Fruit fly (Drosophila melanogaster) whole organism, embryonic: ENCODE results near the gene rogdi.

ENCODE experiments used
- Adf1 ChIP-seq: fragments of 200-800 bp; sonication (Bioruptor generic); IDR thresholded peaks from 2 replicates; pipeline ENCODE4 v1.3.6; 2022; ENCODE audit warnings: missing biosample characterization, missing genetic modification characterization
- Bgb ChIP-seq: fragments of 200-800 bp; sonication (Bioruptor generic); IDR thresholded peaks from 2 replicates; pipeline ENCODE4 v1.3.6; 2022; ENCODE audit warnings: missing biosample characterization, missing genetic modification characterization; ENCODE audit not compliant: partially characterized antibody
- BtbVII ChIP-seq: fragments of 200-800 bp; sonication (Bioruptor generic); optimal IDR thresholded peaks from 3 replicates; lab custom pipeline; 2017; ENCODE audit warnings: missing biosample characterization, mild to moderate bottlenecking, missing genetic modification characterization
- CG11085 ChIP-seq: fragments of 200-800 bp; sonication (Bioruptor generic); IDR thresholded peaks from 2 replicates; pipeline ENCODE4 v1.3.6; 2022; ENCODE audit warnings: missing biosample characterization, missing genetic modification characterization
- CG11456 ChIP-seq: fragments of 200-800 bp; sonication (Bioruptor generic); IDR thresholded peaks from 3 replicates; pipeline ENCODE4 v1.3.6; 2022; ENCODE audit warnings: missing biosample characterization, missing genetic modification characterization
- CG15479 ChIP-seq: fragments of 200-800 bp; sonication (Bioruptor generic); optimal IDR thresholded peaks from 3 replicates; lab custom pipeline; 2019; ENCODE audit warnings: missing biosample characterization, mild to moderate bottlenecking, missing genetic modification characterization, moderate library complexity
- CG15514 ChIP-seq: fragments of 200-800 bp; sonication (Bioruptor generic); optimal IDR thresholded peaks from 3 replicates; lab custom pipeline; 2017; ENCODE audit warnings: missing biosample characterization, missing genetic modification characterization, mild to moderate bottlenecking, moderate library complexity, missing genetic modification reagents
- CG17912 ChIP-seq: fragments of 200-800 bp; sonication (Bioruptor generic); optimal IDR thresholded peaks from 2 replicates; lab custom pipeline; 2018; ENCODE audit warnings: missing biosample characterization, mild to moderate bottlenecking, missing genetic modification characterization
- CG18599 ChIP-seq: fragments of 200-800 bp; sonication (Bioruptor generic); optimal IDR thresholded peaks from 3 replicates; lab custom pipeline; 2017; ENCODE audit warnings: missing biosample characterization, missing genetic modification characterization, mild to moderate bottlenecking, moderate library complexity, missing genetic modification reagents
- CG30020 ChIP-seq: fragments of 200-800 bp; optimal IDR thresholded peaks from 2 replicates; lab custom pipeline; 2019; ENCODE audit warnings: missing biosample characterization, mild to moderate bottlenecking, missing genetic modification characterization, moderate library complexity
- CG34422 ChIP-seq: fragments of 200-800 bp; sonication (Bioruptor generic); IDR thresholded peaks from 3 replicates; pipeline ENCODE4 v1.3.6; 2022; ENCODE audit warnings: missing biosample characterization, missing genetic modification characterization
- CG43689 ChIP-seq: fragments of 200-800 bp; sonication (Bioruptor generic); IDR thresholded peaks from 2 replicates; pipeline ENCODE4 v1.3.6; 2022; ENCODE audit warnings: missing biosample characterization, missing genetic modification characterization
- CG6689 ChIP-seq: fragments of 200-800 bp; sonication (Bioruptor generic); IDR thresholded peaks from 2 replicates; pipeline ENCODE4 v1.3.6; 2022; ENCODE audit warnings: missing biosample characterization, missing genetic modification characterization
- CG6791 ChIP-seq: fragments of 200-800 bp; sonication (Bioruptor generic); IDR thresholded peaks from 3 replicates; pipeline ENCODE4 v1.3.6; 2022; ENCODE audit warnings: missing biosample characterization, missing genetic modification characterization; ENCODE audit not compliant: partially characterized antibody
- CG7357 ChIP-seq: fragments of 200-800 bp; sonication (Bioruptor generic); IDR thresholded peaks from 3 replicates; pipeline ENCODE4 v1.3.6; 2022; ENCODE audit warnings: missing biosample characterization, missing genetic modification characterization
- CG7556 ChIP-seq: fragments of 200-800 bp; sonication (Bioruptor generic); optimal IDR thresholded peaks from 2 replicates; lab custom pipeline; 2017; ENCODE audit warnings: missing biosample characterization, mild to moderate bottlenecking, missing genetic modification characterization
- CG9609 ChIP-seq: fragments of 200-800 bp; sonication (Bioruptor generic); optimal IDR thresholded peaks from 3 replicates; lab custom pipeline; 2016; ENCODE audit warnings: missing biosample characterization, missing genetic modification characterization
- CG9797 ChIP-seq: fragments of 200-800 bp; sonication (Bioruptor generic); optimal IDR thresholded peaks from 3 replicates; lab custom pipeline; 2018; ENCODE audit warnings: missing biosample characterization, mild to moderate bottlenecking, missing genetic modification characterization
- Camta ChIP-seq: fragments of 200-800 bp; sonication (Bioruptor generic); optimal IDR thresholded peaks from 2 replicates; lab custom pipeline; 2016; ENCODE audit warnings: missing biosample characterization, missing genetic modification characterization
- Dp ChIP-seq: fragments of 200-800 bp; sonication (Bioruptor generic); optimal IDR thresholded peaks from 2 replicates; lab custom pipeline; 2018; ENCODE audit warnings: missing biosample characterization, mild to moderate bottlenecking, missing genetic modification characterization, moderate library complexity
- E2f1 ChIP-seq: fragments of 200-800 bp; sonication (Bioruptor generic); IDR thresholded peaks from 2 replicates; pipeline ENCODE4 v1.3.6; 2022; ENCODE audit warnings: missing biosample characterization, missing genetic modification characterization
- Elba2 ChIP-seq: fragments of 200-800 bp; sonication (Bioruptor generic); optimal IDR thresholded peaks from 3 replicates; lab custom pipeline; 2016; ENCODE audit warnings: missing biosample characterization, missing genetic modification characterization
- Fer2 ChIP-seq: fragments of 200-800 bp; sonication (Bioruptor generic); optimal IDR thresholded peaks from 2 replicates; lab custom pipeline; 2018; ENCODE audit warnings: missing biosample characterization, mild to moderate bottlenecking, missing genetic modification characterization, moderate library complexity
- HLHmδ ChIP-seq: fragments of 200-800 bp; sonication (Bioruptor generic); optimal IDR thresholded peaks from 2 replicates; lab custom pipeline; 2018; ENCODE audit warnings: missing biosample characterization, mild to moderate bottlenecking, missing genetic modification characterization, moderate library complexity
- HmgD ChIP-seq: fragments of 200-800 bp; sonication (Bioruptor generic); optimal IDR thresholded peaks from 3 replicates; lab custom pipeline; 2016; ENCODE audit warnings: missing biosample characterization, missing genetic modification characterization
- Hr39 ChIP-seq: fragments of >200 bp; optimal IDR thresholded peaks from 2 replicates; lab custom pipeline; 2017
- Lhr ChIP-seq: fragments of 200-800 bp; sonication (Bioruptor generic); optimal IDR thresholded peaks from 3 replicates; lab custom pipeline; 2017; ENCODE audit warnings: mild to moderate bottlenecking, missing biosample characterization, missing genetic modification reagents, missing genetic modification characterization
- Med ChIP-seq: fragments of 200-800 bp; sonication (Bioruptor generic); peaks from one replicate; lab custom pipeline; 2016; ENCODE audit warnings: missing biosample characterization, missing genetic modification characterization, mild to moderate bottlenecking, inconsistent platforms, moderate library complexity
- Ravus ChIP-seq: fragments of 200-800 bp; sonication (Bioruptor generic); IDR thresholded peaks from 2 replicates; pipeline ENCODE4 v1.3.6; 2022; ENCODE audit warnings: missing biosample characterization, missing genetic modification characterization
- Rx ChIP-seq: fragments of 200-800 bp; sonication (Bioruptor generic); IDR thresholded peaks from 2 replicates; pipeline ENCODE4 v1.3.6; 2022; ENCODE audit warnings: missing biosample characterization, missing genetic modification characterization
- Six4 ChIP-seq: fragments of 200-800 bp; sonication (Bioruptor generic); optimal IDR thresholded peaks from 2 replicates; lab custom pipeline; 2016; ENCODE audit warnings: missing biosample characterization, missing genetic modification characterization
- Spps ChIP-seq: fragments of 200-800 bp; sonication (Bioruptor generic); optimal IDR thresholded peaks from 2 replicates; lab custom pipeline; 2018; ENCODE audit warnings: missing biosample characterization, mild to moderate bottlenecking, missing genetic modification characterization
- TFAM ChIP-seq: fragments of 200-800 bp; sonication (Bioruptor generic); optimal IDR thresholded peaks from 2 replicates; lab custom pipeline; 2017; ENCODE audit warnings: missing biosample characterization, missing genetic modification characterization, inconsistent platforms
- Taf1 ChIP-seq: fragments of 200-800 bp; sonication (Bioruptor generic); IDR thresholded peaks from 2 replicates; pipeline ENCODE4 v1.3.6; 2022; ENCODE audit warnings: missing biosample characterization, missing genetic modification characterization
- bbx ChIP-seq: fragments of 200-800 bp; sonication (Bioruptor generic); IDR thresholded peaks from 2 replicates; pipeline ENCODE4 v1.3.6; 2022; ENCODE audit warnings: missing biosample characterization, missing genetic modification characterization; ENCODE audit not compliant: partially characterized antibody
- caup ChIP-seq: fragments of 200-800 bp; sonication (Bioruptor generic); optimal IDR thresholded peaks from 3 replicates; lab custom pipeline; 2017; ENCODE audit warnings: missing biosample characterization, mild to moderate bottlenecking, missing genetic modification characterization, moderate library complexity; ENCODE audit not compliant: severe bottlenecking
- crc ChIP-seq: fragments of 200-800 bp; sonication (Bioruptor generic); optimal IDR thresholded peaks from 2 replicates; lab custom pipeline; 2016; ENCODE audit warnings: missing biosample characterization, missing genetic modification characterization
- ems ChIP-seq: fragments of 200-800 bp; sonication (Bioruptor generic); optimal IDR thresholded peaks from 3 replicates; lab custom pipeline; 2016; ENCODE audit warnings: missing biosample characterization, missing genetic modification characterization
- fd3F ChIP-seq: fragments of 200-800 bp; sonication (Bioruptor generic); optimal IDR thresholded peaks from 2 replicates; lab custom pipeline; 2018; ENCODE audit warnings: missing biosample characterization, mild to moderate bottlenecking, missing genetic modification characterization, moderate library complexity
- grau ChIP-seq: fragments of 200-800 bp; optimal IDR thresholded peaks from 3 replicates; lab custom pipeline; 2019; ENCODE audit warnings: missing biosample characterization, mild to moderate bottlenecking, missing genetic modification characterization, moderate library complexity
- grn ChIP-seq: fragments of 200-800 bp; sonication (Bioruptor generic); optimal IDR thresholded peaks from 3 replicates; lab custom pipeline; 2017; ENCODE audit warnings: missing biosample characterization, missing genetic modification characterization
- hth ChIP-seq: fragments of >200 bp; optimal IDR thresholded peaks from 2 replicates; lab custom pipeline; 2017; ENCODE audit warnings: inconsistent platforms
- jigr1 ChIP-seq: fragments of 200-800 bp; sonication (Bioruptor generic); IDR thresholded peaks from 3 replicates; pipeline ENCODE4 v1.3.6; 2022; ENCODE audit warnings: missing biosample characterization, missing genetic modification characterization
- kah ChIP-seq: fragments of 200-800 bp; sonication (Bioruptor generic); optimal IDR thresholded peaks from 2 replicates; lab custom pipeline; 2018; ENCODE audit warnings: missing biosample characterization, mild to moderate bottlenecking, missing genetic modification characterization
- lab ChIP-seq: fragments of 200-800 bp; sonication (Bioruptor generic); optimal IDR thresholded peaks from 3 replicates; lab custom pipeline; 2017; ENCODE audit warnings: missing biosample characterization, missing genetic modification characterization, mild to moderate bottlenecking, moderate library complexity, missing genetic modification reagents
- mam ChIP-seq: fragments of 200-800 bp; sonication (Bioruptor generic); optimal IDR thresholded peaks from 3 replicates; lab custom pipeline; 2016; ENCODE audit warnings: missing biosample characterization, missing genetic modification characterization
- psq ChIP-seq: fragments of 200-800 bp; sonication (Bioruptor generic); optimal IDR thresholded peaks from 2 replicates; lab custom pipeline; 2017; ENCODE audit warnings: missing biosample characterization, missing genetic modification characterization
- ranshi ChIP-seq: fragments of 200-800 bp; sonication (Bioruptor generic); IDR thresholded peaks from 2 replicates; pipeline ENCODE4 v1.3.6; 2022; ENCODE audit warnings: missing biosample characterization, missing genetic modification characterization
- sd ChIP-seq: fragments of 200-800 bp; sonication (Bioruptor generic); optimal IDR thresholded peaks from 3 replicates; lab custom pipeline; 2018; ENCODE audit warnings: missing biosample characterization, mild to moderate bottlenecking, missing genetic modification characterization, moderate library complexity
- sisA ChIP-seq: fragments of 200-800 bp; sonication (Bioruptor generic); IDR thresholded peaks from 2 replicates; pipeline ENCODE4 v1.3.6; 2022; ENCODE audit warnings: missing biosample characterization, missing genetic modification characterization
- slou ChIP-seq: fragments of 200-800 bp; sonication (Bioruptor generic); optimal IDR thresholded peaks from 3 replicates; lab custom pipeline; 2016; ENCODE audit warnings: missing biosample characterization, missing genetic modification characterization

rogdi gene

DNA sequence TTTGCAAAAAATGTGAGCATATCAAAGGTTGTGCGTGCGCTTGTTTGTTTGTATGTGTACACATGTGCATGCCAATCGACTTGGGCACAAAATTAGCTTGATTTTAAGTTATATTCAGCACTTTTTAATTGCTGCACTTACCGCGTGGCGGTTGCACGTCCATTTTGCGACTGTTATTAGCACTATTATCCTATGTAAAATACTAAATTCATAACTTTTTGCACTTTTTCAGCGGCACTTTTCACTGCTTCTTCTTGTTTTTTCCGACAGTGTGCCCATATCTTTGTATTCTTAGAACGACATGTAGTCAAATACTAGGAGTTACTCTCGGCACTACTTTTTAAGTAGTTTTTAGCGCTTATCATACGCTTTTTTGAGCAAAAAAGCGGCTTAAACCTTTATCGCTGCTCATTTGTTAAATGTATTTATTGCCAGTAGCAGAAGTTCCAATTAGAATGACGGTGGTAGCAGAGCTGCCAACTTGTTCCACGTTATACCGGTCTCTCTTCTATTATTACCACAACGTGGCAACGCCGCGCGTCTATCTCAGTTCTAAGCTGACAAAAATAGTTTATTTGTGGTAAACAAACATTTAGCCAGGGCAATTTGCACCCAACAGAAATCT is 6.9 kb upstream of the rogdi start, which contains the start of the genes scaf6 and Papst2 (continued):
- no peak for TF ChIP-seq grn (GFP tag; lab: Kevin White, UChicago)
- no peak for TF ChIP-seq Rx
- TF ChIP-seq BtbVII, result no peak
- no peak for TF ChIP-seq TFAM (GFP tag; lab: Kevin White, UChicago)
- TF ChIP-seq CG7556 (GFP tag; lab: Kevin White, UChicago), result no peak
- no peak for TF ChIP-seq CG11456 (GFP tag; lab: Robert Waterston, UW)
- peak; percentile 54; the same call in 1 of the 3 replicates for TF ChIP-seq CG34422 (GFP tag; lab: Robert Waterston, UW)
- no peak for TF ChIP-seq CG17912 (GFP tag; lab: Kevin White, UChicago)
- TF ChIP-seq sd (tag; lab: Kevin White, UChicago), result no peak
- no peak for TF ChIP-seq crc
- TF ChIP-seq CG6689 (GFP tag; lab: Robert Waterston, UW), result no peak
- peak; percentile 36 for TF ChIP-seq Dp
- no peak for TF ChIP-seq kah
- TF ChIP-seq CG18599 (GFP tag; lab: Kevin White, UChicago), result no peak
- no peak for TF ChIP-seq hth (lab: Kevin White, UChicago)
- TF ChIP-seq CG9609, result no peak
- no peak for TF ChIP-seq ems (GFP tag; lab: Kevin White, UChicago)
- no peak for TF ChIP-seq slou
- TF ChIP-seq Lhr (GFP tag; lab: Kevin White, UChicago), result peak; percentile 65
- no peak for TF ChIP-seq Ravus (GFP tag; lab: Robert Waterston, UW)
- TF ChIP-seq sisA (GFP tag; lab: Robert Waterston, UW), result no peak
- TF ChIP-seq Adf1 (GFP tag; lab: Robert Waterston, UW), result no peak
- no peak for TF ChIP-seq Camta
- no peak for TF ChIP-seq psq (GFP tag; lab: Kevin White, UChicago)
- peak; percentile 82 for TF ChIP-seq CG9797 (GFP tag; lab: Kevin White, UChicago)
- no peak for TF ChIP-seq Six4
- no peak for TF ChIP-seq CG7357 (GFP tag; lab: Robert Waterston, UW)
- TF ChIP-seq grau (tag; lab: Kevin White, UChicago), result no peak

dm6 chr3L:17044799-17045198 is 4.5 kb upstream of the rogdi start, which contains the start of gene Pop5:
Pop5 (minus strand) TSS chr3L:17045038.
- TF ChIP-seq Spps (tag; lab: Kevin White, UChicago) (no peak), caup (GFP tag; lab: Kevin White, UChicago) (no peak), CG15479 (GFP tag; lab: Kevin White, UChicago) (no peak), fd3F (GFP tag; lab: Kevin White, UChicago) (no peak), HmgD (peak; percentile 36), Bgb (peak; percentile 46; the same call in 1 of the 2 replicates), ranshi (GFP tag; lab: Robert Waterston, UW) (no peak), Hr39 (lab: Kevin White, UChicago) (no peak), CG11085 (GFP tag; lab: Robert Waterston, UW) (no peak), HLHmδ (GFP tag; lab: Kevin White, UChicago) (no peak), lab (GFP tag; lab: Kevin White, UChicago) (no peak), mam (GFP tag; lab: Kevin White, UChicago) (no peak), bbx (GFP tag; lab: Robert Waterston, UW) (peak; percentile 49; the same call in 1 of the 2 replicates), psq (GFP tag; lab: Kevin White, UChicago) (no peak), Ravus (GFP tag; lab: Robert Waterston, UW) (no peak), Elba2 (GFP tag; lab: Kevin White, UChicago) (peak; percentile 73), CG43689 (GFP tag; lab: Robert Waterston, UW) (no peak), CG17912 (GFP tag; lab: Kevin White, UChicago) (peak; percentile 42), Taf1 (GFP tag; lab: Robert Waterston, UW) (no peak), CG15514 (peak; percentile 61), CG6791 (GFP tag; lab: Robert Waterston, UW) (no peak), jigr1 (GFP tag; lab: Robert Waterston, UW) (no peak), Fer2 (tag; lab: Kevin White, UChicago) (no peak), Med (GFP tag; lab: Kevin White, UChicago) (peak; percentile 46), CG30020 (tag; lab: Kevin White, UChicago) (peak; percentile 28), E2f1 (GFP tag; lab: Robert Waterston, UW) (no peak)
